Fruit fly (Drosophila melanogaster) whole organism, embryonic: ENCODE results near the gene CG11267.

ENCODE experiments used
- Asciz ChIP-seq: fragments of 200-800 bp; sonication (Bioruptor generic); optimal IDR thresholded peaks from 2 replicates; lab custom pipeline; 2017; ENCODE audit warnings: missing biosample characterization, mild to moderate bottlenecking, missing genetic modification characterization, missing genetic modification reagents
- B-H2 ChIP-seq: fragments of 200-800 bp; sonication (Bioruptor generic); optimal IDR thresholded peaks from 2 replicates; lab custom pipeline; 2018; ENCODE audit warnings: missing biosample characterization, mild to moderate bottlenecking, missing genetic modification characterization
- CG10274 ChIP-seq: fragments of 200-800 bp; sonication (Bioruptor generic); optimal IDR thresholded peaks from 3 replicates; lab custom pipeline; 2017; ENCODE audit warnings: missing biosample characterization, mild to moderate bottlenecking, missing genetic modification characterization
- CG11560 ChIP-seq: fragments of 200-800 bp; sonication (Bioruptor generic); IDR thresholded peaks from 3 replicates; pipeline ENCODE4 v1.3.6; 2022; ENCODE audit warnings: missing biosample characterization, missing genetic modification characterization
- CG11695 ChIP-seq: fragments of 200-800 bp; sonication (Bioruptor generic); IDR thresholded peaks from 3 replicates; pipeline ENCODE4 v1.3.6; 2022; ENCODE audit warnings: missing biosample characterization, missing genetic modification characterization
- CG1233 ChIP-seq: fragments of 200-800 bp; sonication (Bioruptor generic); optimal IDR thresholded peaks from 4 replicates; lab custom pipeline; 2018; ENCODE audit warnings: missing biosample characterization, mild to moderate bottlenecking, missing genetic modification characterization
- CG12942 ChIP-seq: fragments of 200-800 bp; sonication (Bioruptor generic); optimal IDR thresholded peaks from 3 replicates; lab custom pipeline; 2016; ENCODE audit warnings: missing biosample characterization, missing genetic modification characterization
- CG13296 ChIP-seq: fragments of 200-800 bp; sonication (Bioruptor generic); optimal IDR thresholded peaks from 3 replicates; lab custom pipeline; 2018; ENCODE audit warnings: missing biosample characterization, mild to moderate bottlenecking, missing genetic modification characterization
- CG13775 ChIP-seq: fragments of 200-800 bp; sonication (Bioruptor generic); optimal IDR thresholded peaks from 3 replicates; lab custom pipeline; 2017; ENCODE audit warnings: missing biosample characterization, mild to moderate bottlenecking, missing genetic modification characterization
- CG15479 ChIP-seq: fragments of 200-800 bp; sonication (Bioruptor generic); optimal IDR thresholded peaks from 3 replicates; lab custom pipeline; 2019; ENCODE audit warnings: missing biosample characterization, mild to moderate bottlenecking, missing genetic modification characterization, moderate library complexity
- CG1602 ChIP-seq: fragments of 200-800 bp; sonication (Bioruptor generic); optimal IDR thresholded peaks from 3 replicates; lab custom pipeline; 2016; ENCODE audit warnings: missing biosample characterization, missing genetic modification characterization
- CG17568 ChIP-seq: fragments of 200-800 bp; sonication (Bioruptor generic); optimal IDR thresholded peaks from 2 replicates; lab custom pipeline; 2018; ENCODE audit warnings: missing biosample characterization, mild to moderate bottlenecking, missing genetic modification characterization, moderate library complexity
- CG18011 ChIP-seq: fragments of 200-800 bp; sonication (Bioruptor generic); optimal IDR thresholded peaks from 2 replicates; lab custom pipeline; 2017; ENCODE audit warnings: missing biosample characterization, missing genetic modification characterization, mild to moderate bottlenecking, moderate library complexity, missing genotype
- CG3995 ChIP-seq: fragments of 200-800 bp; sonication (Bioruptor generic); optimal IDR thresholded peaks from 3 replicates; lab custom pipeline; 2016; ENCODE audit warnings: missing biosample characterization, missing genetic modification characterization
- CG4424 ChIP-seq: fragments of 200-800 bp; sonication (Bioruptor generic); optimal IDR thresholded peaks from 3 replicates; lab custom pipeline; 2016; ENCODE audit warnings: missing biosample characterization, missing genetic modification characterization
- CG4854 ChIP-seq: fragments of 200-800 bp; sonication (Bioruptor generic); optimal IDR thresholded peaks from 2 replicates; lab custom pipeline; 2016; ENCODE audit warnings: missing biosample characterization, missing genetic modification characterization, inconsistent platforms
- CG6654 ChIP-seq: fragments of 200-800 bp; sonication (Bioruptor generic); optimal IDR thresholded peaks from 2 replicates; lab custom pipeline; 2017; ENCODE audit warnings: missing biosample characterization, mild to moderate bottlenecking, missing genetic modification characterization
- CG7745 ChIP-seq: fragments of 200-800 bp; sonication (Bioruptor generic); optimal IDR thresholded peaks from 2 replicates; lab custom pipeline; 2018; ENCODE audit warnings: missing biosample characterization, mild to moderate bottlenecking, missing genetic modification characterization, moderate library complexity
- CG7963 ChIP-seq: fragments of 200-800 bp; sonication (Bioruptor generic); IDR thresholded peaks from 3 replicates; pipeline ENCODE4 v1.3.6; 2022; ENCODE audit warnings: missing biosample characterization, missing genetic modification characterization; ENCODE audit not compliant: partially characterized antibody
- CG9817 ChIP-seq: fragments of 200-800 bp; sonication (Bioruptor generic); optimal IDR thresholded peaks from 2 replicates; lab custom pipeline; 2018; ENCODE audit warnings: missing biosample characterization, mild to moderate bottlenecking, missing genetic modification characterization, moderate library complexity
- Camta ChIP-seq: fragments of 200-800 bp; sonication (Bioruptor generic); optimal IDR thresholded peaks from 2 replicates; lab custom pipeline; 2016; ENCODE audit warnings: missing biosample characterization, missing genetic modification characterization
- D19A ChIP-seq: fragments of 200-800 bp; optimal IDR thresholded peaks from 3 replicates; lab custom pipeline; 2019; ENCODE audit warnings: missing biosample characterization, mild to moderate bottlenecking, missing genetic modification characterization, moderate library complexity
- Doc3 ChIP-seq: fragments of 200-800 bp; sonication (Bioruptor generic); IDR thresholded peaks from 3 replicates; pipeline ENCODE4 v1.3.6; 2022; ENCODE audit warnings: missing biosample characterization, missing genetic modification characterization; ENCODE audit not compliant: partially characterized antibody
- H2.0 ChIP-seq: fragments of 200-800 bp; sonication (Bioruptor generic); IDR thresholded peaks from 2 replicates; pipeline ENCODE4 v1.3.6; 2022; ENCODE audit warnings: missing biosample characterization, missing genetic modification characterization
- HmgD ChIP-seq: fragments of 200-800 bp; sonication (Bioruptor generic); optimal IDR thresholded peaks from 3 replicates; lab custom pipeline; 2016; ENCODE audit warnings: missing biosample characterization, missing genetic modification characterization
- NC2β ChIP-seq: fragments of 200-800 bp; sonication (Bioruptor generic); optimal IDR thresholded peaks from 2 replicates; lab custom pipeline; 2016; ENCODE audit warnings: missing biosample characterization, missing genetic modification characterization
- Nf-YC ChIP-seq: fragments of 200-800 bp; optimal IDR thresholded peaks from 3 replicates; lab custom pipeline; 2019; ENCODE audit warnings: missing biosample characterization, mild to moderate bottlenecking, missing genetic modification characterization, moderate library complexity
- Taf1 ChIP-seq: fragments of 200-800 bp; sonication (Bioruptor generic); IDR thresholded peaks from 2 replicates; pipeline ENCODE4 v1.3.6; 2022; ENCODE audit warnings: missing biosample characterization, missing genetic modification characterization
- Trl ChIP-seq, 3 experiments: fragments of >200 bp in 2 of 3; fragments of 200-800 bp in 1 of 3; sonication (Bioruptor generic) in 1 of 3; optimal IDR thresholded peaks; 2 replicates in 1 of 3; 3 replicates in 2 of 3; lab custom pipeline; 2016 to 2017; ENCODE audit warnings: missing biosample characterization in 1 of 3, missing genetic modification characterization in 1 of 3
- cad ChIP-seq: fragments of >200 bp; optimal IDR thresholded peaks from 2 replicates; lab custom pipeline; 2017; ENCODE audit warnings: missing biosample characterization, missing genetic modification characterization
- disco-r ChIP-seq: fragments of 200-800 bp; sonication (Bioruptor generic); optimal IDR thresholded peaks from 2 replicates; lab custom pipeline; 2016; ENCODE audit warnings: missing biosample characterization, missing genetic modification characterization
- ftz-f1 ChIP-seq: fragments of 200-800 bp; sonication (Bioruptor generic); optimal IDR thresholded peaks from 2 replicates; lab custom pipeline; 2016; ENCODE audit warnings: missing biosample characterization, missing genetic modification characterization
- gro ChIP-seq: fragments of 200-800 bp; sonication (Bioruptor generic); optimal IDR thresholded peaks from 2 replicates; lab custom pipeline; 2016; ENCODE audit warnings: missing biosample characterization, missing genetic modification characterization
- h ChIP-seq: fragments of >200 bp; optimal IDR thresholded peaks from 2 replicates; lab custom pipeline; 2017
- lbe ChIP-seq: fragments of 200-800 bp; sonication (Bioruptor generic); optimal IDR thresholded peaks from 2 replicates; lab custom pipeline; 2016; ENCODE audit warnings: missing biosample characterization, mild to moderate bottlenecking, missing genetic modification characterization
- lmd ChIP-seq: fragments of 200-800 bp; sonication (Bioruptor generic); IDR thresholded peaks from 2 replicates; pipeline ENCODE4 v1.3.6; 2022; ENCODE audit warnings: missing biosample characterization, missing genetic modification characterization
- org-1 ChIP-seq: fragments of 200-800 bp; sonication (Bioruptor generic); optimal IDR thresholded peaks from 2 replicates; lab custom pipeline; 2017; ENCODE audit warnings: missing biosample characterization, missing genetic modification characterization
- p53 ChIP-seq: fragments of 200-800 bp; sonication (Bioruptor generic); optimal IDR thresholded peaks from 2 replicates; lab custom pipeline; 2016; ENCODE audit warnings: missing biosample characterization, missing genetic modification characterization
- prd ChIP-seq, 3 experiments: fragments of >200 bp in 2 of 3; fragments of 200-800 bp in 1 of 3; sonication (Bioruptor generic) in 1 of 3; optimal IDR thresholded peaks in 2 of 3; IDR thresholded peaks in 1 of 3; 2 replicates in 2 of 3; 3 replicates in 1 of 3; pipeline versions ENCODE4 v1.3.6 to Lab custom; 2017 to 2022; ENCODE audit warnings: missing biosample characterization in 1 of 3, missing genetic modification characterization in 1 of 3
- sd ChIP-seq: fragments of 200-800 bp; sonication (Bioruptor generic); optimal IDR thresholded peaks from 3 replicates; lab custom pipeline; 2018; ENCODE audit warnings: missing biosample characterization, mild to moderate bottlenecking, missing genetic modification characterization, moderate library complexity
- sens-2 ChIP-seq: fragments of 200-800 bp; sonication (Bioruptor generic); IDR thresholded peaks from 2 replicates; pipeline ENCODE4 v1.3.6; 2022; ENCODE audit warnings: missing biosample characterization, missing genetic modification characterization
- shn ChIP-seq: fragments of 200-800 bp; sonication (Bioruptor generic); optimal IDR thresholded peaks from 3 replicates; lab custom pipeline; 2016; ENCODE audit warnings: missing biosample characterization, missing genetic modification characterization
- slou ChIP-seq: fragments of 200-800 bp; sonication (Bioruptor generic); optimal IDR thresholded peaks from 3 replicates; lab custom pipeline; 2016; ENCODE audit warnings: missing biosample characterization, missing genetic modification characterization
- sqz ChIP-seq: fragments of 200-800 bp; sonication (Bioruptor generic); optimal IDR thresholded peaks from 3 replicates; lab custom pipeline; 2018; ENCODE audit warnings: missing biosample characterization, mild to moderate bottlenecking, missing genetic modification characterization
- tio ChIP-seq: fragments of 200-800 bp; sonication (Bioruptor generic); optimal IDR thresholded peaks from 2 replicates; lab custom pipeline; 2017; ENCODE audit warnings: missing biosample characterization, missing genetic modification characterization, inconsistent platforms
- tx ChIP-seq: fragments of 200-800 bp; sonication (Bioruptor generic); optimal IDR thresholded peaks from 2 replicates; lab custom pipeline; 2016; ENCODE audit warnings: missing biosample characterization, missing genetic modification characterization
- wek ChIP-seq: fragments of 200-800 bp; sonication (Bioruptor generic); optimal IDR thresholded peaks from 3 replicates; lab custom pipeline; 2018; ENCODE audit warnings: missing biosample characterization, mild to moderate bottlenecking, missing genetic modification characterization, moderate library complexity
- zfh1 ChIP-seq: fragments of 200-800 bp; sonication (Bioruptor generic); IDR thresholded peaks from 3 replicates; pipeline ENCODE4 v1.3.6; 2022; ENCODE audit warnings: missing biosample characterization, missing genetic modification characterization

The CG11267 gene

dm6 chr3L:13041292-13042067, 25.6 kb downstream of the CG11267 start, which contains the start of gene RpS4 (continued):
- TF ChIP-seq D19A (tag; lab: Kevin White, UChicago) (peak; percentile 43), CG1233 (GFP tag; lab: Kevin White, UChicago) (peak; percentile 95), sd (tag; lab: Kevin White, UChicago) (peak; percentile 31), lmd (GFP tag; lab: Robert Waterston, UW) (peak; percentile 82), Taf1 (GFP tag; lab: Robert Waterston, UW) (peak; percentile 68; the same call in 1 of the 2 replicates), zfh1 (GFP tag; lab: Robert Waterston, UW) (peak; percentile 92), CG9817 (tag; lab: Kevin White, UChicago) (peak; percentile 81), CG17568 (GFP tag; lab: Kevin White, UChicago) (peak; percentile 96), HmgD (GFP tag; lab: Kevin White, UChicago) (peak; percentile 70), CG7745 (tag; lab: Kevin White, UChicago) (peak; percentile 83), CG7963 (GFP tag; lab: Robert Waterston, UW) (no peak), h (lab: Kevin White, UChicago) (no peak), lbe (GFP tag; lab: Kevin White, UChicago) (peak; percentile 34), tx (GFP tag; lab: Kevin White, UChicago) (peak; percentile 36), sqz (peak; percentile 93), B-H2 (GFP tag; lab: Kevin White, UChicago) (peak; percentile 98), CG1602 (GFP tag; lab: Kevin White, UChicago) (peak; percentile 59), Asciz (GFP tag; lab: Kevin White, UChicago) (peak; percentile 93), CG13775 (GFP tag; lab: Kevin White, UChicago) (peak; percentile 91), prd (optimal IDR thresholded peaks at IDR 0.05; lab: Kevin White, UChicago) (no peak), prd (GFP tag; IDR thresholded peaks at IDR 0.05; lab: Robert Waterston, UW) (peak; percentile 73), CG13296 (GFP tag; lab: Kevin White, UChicago) (peak; percentile 96), CG15479 (GFP tag; lab: Kevin White, UChicago) (peak; percentile 34), wek (GFP tag; lab: Kevin White, UChicago) (peak; percentile 99), CG4854 (GFP tag; lab: Kevin White, UChicago) (peak; percentile 81), org-1 (GFP tag; lab: Kevin White, UChicago) (peak; percentile 90), CG12942 (GFP tag; lab: Kevin White, UChicago) (peak; percentile 54), gro (GFP tag; lab: Kevin White, UChicago) (peak; percentile 93), tio (GFP tag; lab: Kevin White, UChicago) (no peak), H2.0 (GFP tag; lab: Robert Waterston, UW) (peak; percentile 79), CG11695 (GFP tag; lab: Robert Waterston, UW) (peak; percentile 74), CG4424 (GFP tag; lab: Kevin White, UChicago) (peak; percentile 80), NC2β (GFP tag; lab: Kevin White, UChicago) (peak; percentile 97), disco-r (peak; percentile 84), CG11560 (peak; percentile 62; the same call in 1 of the 3 replicates), Doc3 (GFP tag; lab: Robert Waterston, UW) (no peak), Trl (optimal IDR thresholded peaks at IDR 0.05; lab: Kevin White, UChicago) (no peak), Trl (GFP tag; optimal IDR thresholded peaks at IDR 0.05; lab: Kevin White, UChicago) (peak; percentile 89), slou (peak; percentile 73), CG10274 (GFP tag; lab: Kevin White, UChicago) (peak; percentile 85), CG3995 (GFP tag; lab: Kevin White, UChicago) (peak; percentile 68), cad (GFP tag; lab: Kevin White, UChicago) (no peak), CG18011 (GFP tag; lab: Kevin White, UChicago) (peak; percentile 98), ftz-f1 (GFP tag; lab: Kevin White, UChicago) (peak; percentile 65), Nf-YC (tag; lab: Kevin White, UChicago) (peak; percentile 70), shn (peak; percentile 73), p53 (GFP tag; lab: Kevin White, UChicago) (peak; percentile 66), CG6654 (GFP tag; lab: Kevin White, UChicago) (peak; percentile 61), sens-2 (peak; percentile 92), Camta (GFP tag; lab: Kevin White, UChicago) (peak; percentile 79)
